2 worm cellular contexts compared by ENCODE assay signal in genomic region chrV:7069605-7070004, ce11.
A peak's percentile ranks its signal among the peaks of the same experiment; 100 is the strongest.
TF ChIP-seq lines count a peak whose summit lies in the region.

No protein-coding gene starts in this region.

TF ChIP-seq in whole organism, L4 larva, 104 proteins besides CTCF, POLR2A, EP300 and RAD21:
- TF ChIP-seq mes-2 (tag; optimal IDR thresholded peaks at IDR 0.05; lab: Kevin White, UChicago; ENCODE audit: poor library complexity, severe bottlenecking) (peak; percentile 9), pqm-1 (tag; optimal IDR thresholded peaks at IDR 0.05; lab: Kevin White, UChicago) (no peak), T26A8.4 (GFP tag; IDR thresholded peaks at IDR 0.05; lab: Robert Waterston, UW) (no peak), mep-1 (tag; optimal IDR thresholded peaks at IDR 0.05; lab: Kevin White, UChicago) (no peak), ZK546.5 (tag; optimal IDR thresholded peaks at IDR 0.05; lab: Kevin White, UChicago) (no peak), ceh-20 (GFP tag; IDR thresholded peaks at IDR 0.05; lab: Robert Waterston, UW) (no peak), lin-29 (GFP tag; IDR thresholded peaks at IDR 0.05; lab: Robert Waterston, UW) (no peak), tag-97 (GFP tag; IDR thresholded peaks at IDR 0.05; lab: Robert Waterston, UW) (no peak), lim-7 (GFP tag; IDR thresholded peaks at IDR 0.05; lab: Robert Waterston, UW) (0 out of 2 replicates have a peak, but pooled peaks have one; percentile 54), mdt-29 (GFP tag; IDR thresholded peaks at IDR 0.05; lab: Robert Waterston, UW) (no peak), Y75B8A.6 (GFP tag; IDR thresholded peaks at IDR 0.05; lab: Robert Waterston, UW) (no peak), daf-12 (tag; optimal IDR thresholded peaks at IDR 0.05; lab: Kevin White, UChicago) (no peak), mdl-1 (tag; optimal IDR thresholded peaks at IDR 0.05; lab: Kevin White, UChicago) (no peak), nhr-41 (GFP tag; IDR thresholded peaks at IDR 0.05; lab: Robert Waterston, UW) (no peak), hmg-1.1 (GFP tag; IDR thresholded peaks at IDR 0.05; lab: Robert Waterston, UW) (no peak), zip-2 (tag; optimal IDR thresholded peaks at IDR 0.05; lab: Kevin White, UChicago) (no peak), zip-11 (GFP tag; IDR thresholded peaks at IDR 0.05; lab: Robert Waterston, UW) (no peak), ama-1 (optimal IDR thresholded peaks at IDR 0.05; lab: Kevin White, UChicago) (no peak), hif-1 (tag; optimal IDR thresholded peaks at IDR 0.05; lab: Kevin White, UChicago) (no peak), dve-1 (tag; optimal IDR thresholded peaks at IDR 0.05; lab: Kevin White, UChicago; ENCODE audit: insufficient read depth) (no peak), aly-2 (tag; optimal IDR thresholded peaks at IDR 0.05; lab: Kevin White, UChicago) (no peak), egl-43 (GFP tag; IDR thresholded peaks at IDR 0.05; lab: Robert Waterston, UW) (0 out of 2 replicates have a peak, but pooled peaks have one; percentile 30), nhr-10 (tag; optimal IDR thresholded peaks at IDR 0.05; lab: Kevin White, UChicago) (no peak), hlh-30 (tag; optimal IDR thresholded peaks at IDR 0.05; lab: Kevin White, UChicago; ENCODE audit: insufficient read depth) (no peak), snpc-1.2 (GFP tag; IDR thresholded peaks at IDR 0.05; lab: Robert Waterston, UW) (0 out of 2 replicates have a peak, but pooled peaks have one; percentile 11), arid-1 (GFP tag; conservative IDR thresholded peaks at IDR 0.05; lab: Robert Waterston, UW) (no peak), pha-4 (GFP tag; IDR thresholded peaks at IDR 0.05; lab: Robert Waterston, UW) (no peak), pha-4 (tag; optimal IDR thresholded peaks at IDR 0.05; lab: Kevin White, UChicago) (no peak), attf-4 (tag; optimal IDR thresholded peaks at IDR 0.05; lab: Kevin White, UChicago) (no peak), spr-3 (GFP tag; optimal IDR thresholded peaks at IDR 0.05; lab: Kevin White, UChicago) (no peak), madf-5 (GFP tag; IDR thresholded peaks at IDR 0.05; lab: Robert Waterston, UW) (0 out of 4 replicates have a peak, but pooled peaks of 1 of the 2 experiments have one; percentile 29), sdz-12 (GFP tag; optimal IDR thresholded peaks at IDR 0.05; lab: Kevin White, UChicago) (no peak), cey-2 (tag; optimal IDR thresholded peaks at IDR 0.05; lab: Kevin White, UChicago; ENCODE audit: borderline replicate concordance, insufficient read depth) (no peak), Y48G9A.11 (GFP tag; IDR thresholded peaks at IDR 0.05; lab: Robert Waterston, UW) (no peak), lir-3 (tag; optimal IDR thresholded peaks at IDR 0.05; lab: Kevin White, UChicago) (no peak), lsy-2 (tag; optimal IDR thresholded peaks at IDR 0.05; lab: Kevin White, UChicago) (no peak), saeg-2 (GFP tag; IDR thresholded peaks at IDR 0.05; lab: Robert Waterston, UW) (no peak)
TF ChIP-seq in whole organism, L4 larva: peak in this region for 5.

TF ChIP-seq in whole organism, young adult, 124 proteins besides CTCF, POLR2A, EP300 and RAD21:
- TF ChIP-seq rpc-1 (optimal IDR thresholded peaks at IDR 0.05; lab: Kevin White, UChicago) = peak; percentile 53
- TF ChIP-seq rpc-1 (tag; optimal IDR thresholded peaks at IDR 0.05; lab: Kevin White, UChicago) = peak; percentile 68
- no peak for TF ChIP-seq madf-8 (GFP tag; conservative IDR thresholded peaks at IDR 0.05; lab: Robert Waterston, UW)
- no peak for TF ChIP-seq F57A8.1 (GFP tag; optimal IDR thresholded peaks at IDR 0.05; lab: Kevin White, UChicago)
- TF ChIP-seq lin-26 (GFP tag; IDR thresholded peaks at IDR 0.05; lab: Robert Waterston, UW) = peak; percentile 55; the same call in 1 of the 2 replicates
- no peak for TF ChIP-seq unc-62 (GFP tag; optimal IDR thresholded peaks at IDR 0.05; lab: Kevin White, UChicago)
- no peak for TF ChIP-seq F37B4.10 (GFP tag; IDR thresholded peaks at IDR 0.05; lab: Robert Waterston, UW)
- TF ChIP-seq F10E7.11 (tag; optimal IDR thresholded peaks at IDR 0.05; lab: Kevin White, UChicago) = no peak
- no peak for TF ChIP-seq B0336.3 (GFP tag; IDR thresholded peaks at IDR 0.05; lab: Robert Waterston, UW)
- no peak for TF ChIP-seq F49E8.2 (tag; optimal IDR thresholded peaks at IDR 0.05; lab: Kevin White, UChicago; ENCODE audit: insufficient read depth)
- TF ChIP-seq egrh-3 (GFP tag; IDR thresholded peaks at IDR 0.05; lab: Robert Waterston, UW) = no peak
- TF ChIP-seq B0261.1 (tag; optimal IDR thresholded peaks at IDR 0.05; lab: Kevin White, UChicago) = peak; percentile 64
- TF ChIP-seq pha-4 (tag; optimal IDR thresholded peaks at IDR 0.05; lab: Kevin White, UChicago) = no peak
- no peak for TF ChIP-seq tlf-1 (GFP tag; optimal IDR thresholded peaks at IDR 0.05; lab: Kevin White, UChicago)
- no peak for TF ChIP-seq nfya-2 (GFP tag; IDR thresholded peaks at IDR 0.05; lab: Robert Waterston, UW)
- TF ChIP-seq hmg-1.2 (GFP tag; IDR thresholded peaks at IDR 0.05; lab: Robert Waterston, UW) = 0 out of 2 replicates have a peak, but pooled peaks have one; percentile 10
- TF ChIP-seq ztf-25 (GFP tag; IDR thresholded peaks at IDR 0.05; lab: Robert Waterston, UW) = 0 out of 2 replicates have a peak, but pooled peaks have one; percentile 40
- no peak for TF ChIP-seq T26A5.8 (tag; optimal IDR thresholded peaks at IDR 0.05; lab: Kevin White, UChicago)
- TF ChIP-seq tbp1 (GFP tag; optimal IDR thresholded peaks at IDR 0.05; lab: Kevin White, UChicago) = peak; percentile 85
- 0 out of 2 replicates have a peak, but pooled peaks have one; percentile 11 for TF ChIP-seq madf-6 (GFP tag; IDR thresholded peaks at IDR 0.05; lab: Robert Waterston, UW)
- no peak for TF ChIP-seq snpc-4 (GFP tag; optimal IDR thresholded peaks at IDR 0.05; lab: Kevin White, UChicago)
- peak in 1 of 4 experiments; percentile 8 for TF ChIP-seq snpc-4 (tag; optimal IDR thresholded peaks at IDR 0.05; lab: Kevin White, UChicago)
